Fruit fly (Drosophila melanogaster) whole organism, embryonic: ENCODE results near the gene CG15717.

Experiments used
- Adf1 ChIP-seq: fragments of 200-800 bp; sonication (Bioruptor generic); IDR thresholded peaks from 2 replicates; pipeline ENCODE4 v1.3.6; 2022; ENCODE audit warnings: missing biosample characterization, missing genetic modification characterization
- CG10267 ChIP-seq: fragments of 200-800 bp; sonication (Bioruptor generic); optimal IDR thresholded peaks from 2 replicates; lab custom pipeline; 2018; ENCODE audit warnings: missing biosample characterization, mild to moderate bottlenecking, missing genetic modification characterization, moderate library complexity
- CG10431 ChIP-seq: fragments of 200-800 bp; sonication (Bioruptor generic); optimal IDR thresholded peaks from 3 replicates; lab custom pipeline; 2018; ENCODE audit warnings: missing biosample characterization, mild to moderate bottlenecking, missing genetic modification characterization
- CG10462 ChIP-seq: fragments of 200-800 bp; sonication (Bioruptor generic); optimal IDR thresholded peaks from 2 replicates; lab custom pipeline; 2016; ENCODE audit warnings: missing biosample characterization, missing genetic modification characterization
- CG12071 ChIP-seq: fragments of 200-800 bp; sonication (Bioruptor generic); optimal IDR thresholded peaks from 3 replicates; lab custom pipeline; 2018; ENCODE audit warnings: missing biosample characterization, mild to moderate bottlenecking, missing genetic modification characterization
- CG15269 ChIP-seq: fragments of 200-800 bp; sonication (Bioruptor generic); optimal IDR thresholded peaks from 2 replicates; lab custom pipeline; 2018; ENCODE audit warnings: missing biosample characterization, mild to moderate bottlenecking, missing genetic modification characterization, moderate library complexity
- CG15696 ChIP-seq: fragments of 200-800 bp; sonication (Bioruptor generic); optimal IDR thresholded peaks from 2 replicates; lab custom pipeline; 2019; ENCODE audit warnings: missing biosample characterization, mild to moderate bottlenecking, missing genetic modification characterization, moderate library complexity
- CG2129 ChIP-seq: fragments of 200-800 bp; sonication (Bioruptor generic); IDR thresholded peaks from 2 replicates; pipeline ENCODE4 v1.3.6; 2022; ENCODE audit warnings: missing biosample characterization, missing genetic modification characterization; ENCODE audit not compliant: partially characterized antibody
- CG33557 ChIP-seq: fragments of 200-800 bp; sonication (Bioruptor generic); optimal IDR thresholded peaks from 2 replicates; lab custom pipeline; 2019; ENCODE audit warnings: missing biosample characterization, mild to moderate bottlenecking, missing genetic modification characterization, moderate library complexity
- CG43689 ChIP-seq: fragments of 200-800 bp; sonication (Bioruptor generic); IDR thresholded peaks from 2 replicates; pipeline ENCODE4 v1.3.6; 2022; ENCODE audit warnings: missing biosample characterization, missing genetic modification characterization
- CG4854 ChIP-seq: fragments of 200-800 bp; sonication (Bioruptor generic); optimal IDR thresholded peaks from 2 replicates; lab custom pipeline; 2016; ENCODE audit warnings: missing biosample characterization, missing genetic modification characterization, inconsistent platforms
- CG5245 ChIP-seq: fragments of 200-800 bp; sonication (Bioruptor generic); optimal IDR thresholded peaks from 3 replicates; lab custom pipeline; 2016; ENCODE audit warnings: missing biosample characterization, missing genetic modification characterization
- CG6654 ChIP-seq: fragments of 200-800 bp; sonication (Bioruptor generic); optimal IDR thresholded peaks from 2 replicates; lab custom pipeline; 2017; ENCODE audit warnings: missing biosample characterization, mild to moderate bottlenecking, missing genetic modification characterization
- CG6854 ChIP-seq: fragments of 200-800 bp; sonication (Bioruptor generic); optimal IDR thresholded peaks from 3 replicates; lab custom pipeline; 2017; ENCODE audit warnings: missing biosample characterization, mild to moderate bottlenecking, missing genetic modification characterization
- CG7745 ChIP-seq: fragments of 200-800 bp; sonication (Bioruptor generic); optimal IDR thresholded peaks from 2 replicates; lab custom pipeline; 2018; ENCODE audit warnings: missing biosample characterization, mild to moderate bottlenecking, missing genetic modification characterization, moderate library complexity
- CG7928 ChIP-seq: fragments of 200-800 bp; sonication (Bioruptor generic); optimal IDR thresholded peaks from 2 replicates; lab custom pipeline; 2017; ENCODE audit warnings: missing biosample characterization, mild to moderate bottlenecking, missing genetic modification characterization
- CG9609 ChIP-seq: fragments of 200-800 bp; sonication (Bioruptor generic); optimal IDR thresholded peaks from 3 replicates; lab custom pipeline; 2016; ENCODE audit warnings: missing biosample characterization, missing genetic modification characterization
- CG9932 ChIP-seq: fragments of 200-800 bp; sonication (Bioruptor generic); IDR thresholded peaks from 2 replicates; pipeline ENCODE4 v1.3.6; 2022; ENCODE audit warnings: missing biosample characterization, missing genetic modification characterization
- CkIIα-i1 ChIP-seq: fragments of 200-800 bp; sonication (Bioruptor generic); IDR thresholded peaks from 2 replicates; pipeline ENCODE4 v1.3.6; 2022; ENCODE audit warnings: missing biosample characterization, missing genetic modification characterization
- D19B ChIP-seq: fragments of 200-800 bp; sonication (Bioruptor generic); optimal IDR thresholded peaks from 2 replicates; lab custom pipeline; 2017; ENCODE audit warnings: missing biosample characterization, mild to moderate bottlenecking, missing genetic modification characterization
- Deaf1 ChIP-seq: fragments of 200-800 bp; optimal IDR thresholded peaks from 3 replicates; lab custom pipeline; 2019; ENCODE audit warnings: missing biosample characterization, mild to moderate bottlenecking, missing genetic modification characterization, moderate library complexity
- Dfd ChIP-seq, 2 experiments: fragments of >200 bp; optimal IDR thresholded peaks; 2 replicates each; lab custom pipeline; 2017; ENCODE audit warnings: missing biosample characterization in 2 of 2, missing genetic modification characterization in 2 of 2
- Jarid2 ChIP-seq: fragments of 200-800 bp; sonication (Bioruptor generic); optimal IDR thresholded peaks from 3 replicates; lab custom pipeline; 2017; ENCODE audit warnings: mild to moderate bottlenecking, missing biosample characterization, missing genetic modification reagents, missing genetic modification characterization
- Nf-YB ChIP-seq: fragments of 200-800 bp; sonication (Bioruptor generic); optimal IDR thresholded peaks from 3 replicates; lab custom pipeline; 2019; ENCODE audit warnings: missing biosample characterization, mild to moderate bottlenecking, missing genetic modification characterization, moderate library complexity
- NfI ChIP-seq: fragments of 200-800 bp; sonication (Bioruptor generic); optimal IDR thresholded peaks from 3 replicates; lab custom pipeline; 2018; ENCODE audit warnings: missing biosample characterization, mild to moderate bottlenecking, missing genetic modification characterization, moderate library complexity
- Usf ChIP-seq: fragments of 200-800 bp; sonication (Bioruptor generic); optimal IDR thresholded peaks from 2 replicates; lab custom pipeline; 2017; ENCODE audit warnings: missing genotype, missing biosample characterization, missing genetic modification characterization
- Xrp1 ChIP-seq: fragments of 200-800 bp; sonication (Bioruptor generic); IDR thresholded peaks from 2 replicates; pipeline ENCODE4 v1.3.6; 2022; ENCODE audit warnings: missing biosample characterization, missing genetic modification characterization
- ara ChIP-seq: fragments of 200-800 bp; sonication (Bioruptor generic); IDR thresholded peaks from 2 replicates; pipeline ENCODE4 v1.3.6; 2022; ENCODE audit warnings: missing biosample characterization, missing genetic modification characterization
- bab2 ChIP-seq: fragments of 200-800 bp; sonication (Bioruptor generic); optimal IDR thresholded peaks from 2 replicates; lab custom pipeline; 2016; ENCODE audit warnings: missing biosample characterization, missing genetic modification characterization
- btn ChIP-seq: fragments of 200-800 bp; sonication (Bioruptor generic); optimal IDR thresholded peaks from 2 replicates; lab custom pipeline; 2016; ENCODE audit warnings: missing biosample characterization, missing genetic modification characterization
- chinmo ChIP-seq: fragments of 200-800 bp; sonication (Bioruptor generic); IDR thresholded peaks from 4 replicates; pipeline ENCODE4 v1.3.6; 2022; ENCODE audit warnings: missing biosample characterization, missing genetic modification characterization; ENCODE audit not compliant: partially characterized antibody
- ci ChIP-seq: fragments of 200-800 bp; sonication (Bioruptor generic); IDR thresholded peaks from 3 replicates; pipeline ENCODE4 v1.3.6; 2022; ENCODE audit warnings: missing biosample characterization, missing genetic modification characterization
- crol ChIP-seq: fragments of 200-800 bp; sonication (Bioruptor generic); IDR thresholded peaks from 2 replicates; pipeline ENCODE4 v1.3.6; 2022; ENCODE audit warnings: missing biosample characterization, missing genetic modification characterization
- cwo ChIP-seq: fragments of 200-800 bp; sonication (Bioruptor generic); optimal IDR thresholded peaks from 3 replicates; lab custom pipeline; 2017; ENCODE audit warnings: missing biosample characterization, missing genetic modification characterization, mild to moderate bottlenecking, moderate library complexity, missing genetic modification reagents
- da ChIP-seq: fragments of 200-800 bp; sonication (Bioruptor generic); optimal IDR thresholded peaks from 2 replicates; lab custom pipeline; 2016; ENCODE audit warnings: missing biosample characterization, missing genetic modification characterization
- fd96Cb ChIP-seq: fragments of 200-800 bp; sonication (Bioruptor generic); optimal IDR thresholded peaks from 2 replicates; lab custom pipeline; 2018; ENCODE audit warnings: missing biosample characterization, mild to moderate bottlenecking, missing genetic modification characterization, moderate library complexity
- hbn ChIP-seq: fragments of 200-800 bp; sonication (Bioruptor generic); IDR thresholded peaks from 2 replicates; pipeline ENCODE4 v1.3.6; 2022; ENCODE audit warnings: missing biosample characterization, missing genetic modification characterization; ENCODE audit not compliant: partially characterized antibody
- insv ChIP-seq, 2 experiments: fragments of 200-800 bp; sonication (Bioruptor generic); optimal IDR thresholded peaks; 3 replicates each; lab custom pipeline; 2016 to 2018; ENCODE audit warnings: missing biosample characterization in 2 of 2, missing genetic modification characterization in 2 of 2
- jing ChIP-seq: fragments of 200-800 bp; sonication (Bioruptor generic); optimal IDR thresholded peaks from 2 replicates; lab custom pipeline; 2018; ENCODE audit warnings: missing biosample characterization, mild to moderate bottlenecking, missing genetic modification characterization
- ken ChIP-seq: fragments of 200-800 bp; sonication (Bioruptor generic); IDR thresholded peaks from 3 replicates; pipeline ENCODE4 v1.3.6; 2022; ENCODE audit warnings: missing biosample characterization, missing genetic modification characterization
- lmd ChIP-seq: fragments of 200-800 bp; sonication (Bioruptor generic); IDR thresholded peaks from 2 replicates; pipeline ENCODE4 v1.3.6; 2022; ENCODE audit warnings: missing biosample characterization, missing genetic modification characterization
- nom ChIP-seq: fragments of 200-800 bp; sonication (Bioruptor generic); optimal IDR thresholded peaks from 2 replicates; lab custom pipeline; 2017; ENCODE audit warnings: missing biosample characterization, missing genetic modification characterization, mild to moderate bottlenecking, moderate library complexity, missing genetic modification reagents
- pho ChIP-seq: fragments of 200-800 bp; sonication (Bioruptor generic); optimal IDR thresholded peaks from 2 replicates; lab custom pipeline; 2016; ENCODE audit warnings: missing biosample characterization, missing genetic modification characterization
- pzg ChIP-seq: fragments of 200-800 bp; sonication (Bioruptor generic); optimal IDR thresholded peaks from 3 replicates; lab custom pipeline; 2018; ENCODE audit warnings: missing biosample characterization, mild to moderate bottlenecking, missing genetic modification characterization, moderate library complexity
- run ChIP-seq: fragments of 200-800 bp; sonication (Bioruptor generic); optimal IDR thresholded peaks from 3 replicates; lab custom pipeline; 2018; ENCODE audit warnings: missing biosample characterization, mild to moderate bottlenecking, missing genetic modification characterization
- salm ChIP-seq: fragments of 200-800 bp; sonication (Bioruptor generic); optimal IDR thresholded peaks from 2 replicates; lab custom pipeline; 2018; ENCODE audit warnings: missing biosample characterization, mild to moderate bottlenecking, missing genetic modification characterization
- so ChIP-seq: fragments of 200-800 bp; sonication (Bioruptor generic); IDR thresholded peaks from 3 replicates; pipeline ENCODE4 v1.3.6; 2022; ENCODE audit warnings: missing biosample characterization, missing genetic modification characterization
- trem ChIP-seq: fragments of 200-800 bp; optimal IDR thresholded peaks from 3 replicates; lab custom pipeline; 2019; ENCODE audit warnings: missing biosample characterization, mild to moderate bottlenecking, missing genetic modification characterization, moderate library complexity
- trh ChIP-seq: fragments of 200-800 bp; sonication (Bioruptor generic); optimal IDR thresholded peaks from 2 replicates; lab custom pipeline; 2016; ENCODE audit warnings: missing biosample characterization, missing genetic modification characterization
- zfh2 ChIP-seq: fragments of 200-800 bp; sonication (Bioruptor generic); optimal IDR thresholded peaks from 2 replicates; lab custom pipeline; 2016; ENCODE audit warnings: missing biosample characterization, missing genetic modification characterization

CG15717 gene

DNA sequence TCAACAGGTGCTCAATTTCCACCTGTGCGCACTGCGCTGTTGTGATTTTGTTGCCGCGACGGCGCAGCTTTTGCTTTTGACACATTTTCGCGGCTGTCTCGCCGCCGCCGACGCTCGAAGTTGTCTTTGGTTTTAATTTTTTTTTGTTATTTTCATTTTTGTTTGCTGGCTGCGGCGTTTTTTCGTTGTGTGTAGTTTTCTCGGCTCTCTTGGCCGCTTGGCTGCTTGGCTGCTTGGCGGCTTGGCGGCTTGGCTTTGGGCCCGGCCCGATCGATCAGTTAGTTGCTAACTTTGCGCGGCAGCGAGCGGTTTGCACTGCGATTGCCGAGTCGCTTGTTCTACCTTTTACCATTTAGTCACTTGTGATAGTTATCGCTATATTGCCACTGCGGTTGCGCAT, 13.9 kb upstream of the CG15717 start, which contains the start of gene CG42237 (continued):
- no peak for TF ChIP-seq CkIIα-i1 (GFP tag; lab: Robert Waterston, UW)
- no peak for TF ChIP-seq CG10462 (GFP tag; lab: Kevin White, UChicago)
- TF ChIP-seq ara: 0 out of 2 replicates have a peak, but pooled peaks have one; percentile 31
- TF ChIP-seq insv (GFP tag; optimal IDR thresholded peaks at IDR 0.05; lab: Kevin White, UChicago): no peak
- TF ChIP-seq fd96Cb: no peak
- no peak for TF ChIP-seq CG15269 (tag; lab: Kevin White, UChicago)
- TF ChIP-seq D19B (GFP tag; lab: Kevin White, UChicago): peak; percentile 53
- TF ChIP-seq so (GFP tag; lab: Robert Waterston, UW): no peak
- TF ChIP-seq Nf-YB: no peak
- 0 out of 3 replicates have a peak, but pooled peaks have one; percentile 24 for TF ChIP-seq ci
- TF ChIP-seq CG10267: no peak
- no peak for TF ChIP-seq da (GFP tag; lab: Kevin White, UChicago)
- no peak for TF ChIP-seq run
- TF ChIP-seq Jarid2: peak; percentile 4
- no peak for TF ChIP-seq NfI
- no peak for TF ChIP-seq Dfd (GFP tag; optimal IDR thresholded peaks at IDR 0.05; lab: Kevin White, UChicago)
- TF ChIP-seq Usf (GFP tag; lab: Kevin White, UChicago): no peak
- TF ChIP-seq CG33557 (GFP tag; lab: Kevin White, UChicago): no peak
- TF ChIP-seq Deaf1 (tag; lab: Kevin White, UChicago): no peak
- TF ChIP-seq CG7745 (tag; lab: Kevin White, UChicago): no peak
- TF ChIP-seq CG9932 (GFP tag; lab: Robert Waterston, UW): peak; percentile 39
- no peak for TF ChIP-seq trh
- no peak for TF ChIP-seq CG43689
- TF ChIP-seq CG15696 (tag; lab: Kevin White, UChicago): no peak
- TF ChIP-seq CG6854 (GFP tag; lab: Kevin White, UChicago): no peak
- TF ChIP-seq trem (tag; lab: Kevin White, UChicago): no peak
- no peak for TF ChIP-seq CG2129 (GFP tag; lab: Robert Waterston, UW)
- no peak for TF ChIP-seq crol
- no peak for TF ChIP-seq bab2 (GFP tag; lab: Kevin White, UChicago)
- no peak for TF ChIP-seq pzg
- no peak for TF ChIP-seq hbn (GFP tag; lab: Robert Waterston, UW)
- no peak for TF ChIP-seq jing (GFP tag; lab: Kevin White, UChicago)
- TF ChIP-seq ken (GFP tag; lab: Robert Waterston, UW): 0 out of 3 replicates have a peak, but pooled peaks have one; percentile 19
- TF ChIP-seq CG4854: no peak
- TF ChIP-seq CG9609: no peak
- no peak for TF ChIP-seq pho (GFP tag; lab: Kevin White, UChicago)
- no peak for TF ChIP-seq CG12071
- TF ChIP-seq Adf1: peak; percentile 48; the same call in 1 of the 2 replicates
- no peak for TF ChIP-seq cwo
- no peak for TF ChIP-seq salm (tag; lab: Kevin White, UChicago)
- no peak for TF ChIP-seq CG7928
- peak; percentile 67 for TF ChIP-seq nom (GFP tag; lab: Kevin White, UChicago)
- no peak for TF ChIP-seq CG10431 (GFP tag; lab: Kevin White, UChicago)
- no peak for TF ChIP-seq CG5245 (GFP tag; lab: Kevin White, UChicago)
- TF ChIP-seq chinmo (GFP tag; lab: Robert Waterston, UW): peak; percentile 64; the same call in 1 of the 4 replicates
- no peak for TF ChIP-seq Xrp1 (GFP tag; lab: Robert Waterston, UW)
- TF ChIP-seq zfh2 (GFP tag; lab: Kevin White, UChicago): no peak
- TF ChIP-seq btn: no peak
- TF ChIP-seq lmd (GFP tag; lab: Robert Waterston, UW): no peak
- TF ChIP-seq CG6654: no peak
